Fruit fly (Drosophila melanogaster): Measurements from ENCODE around the gene CG11696.
"Not testable (repeated sequence)": the region's sequence is repeated elsewhere in the genome, so short reads cannot be mapped to it uniquely, and the experiment has no call there.

- TF ChIP-seq pan, psq (optimal IDR thresholded peaks at IDR 0.05): not testable (repeated sequence)
Measured at dm6 chrX:11599589-11599988, 26.1 kb downstream of the CG11696 start, which contains the start of gene rho-4.
